Worm (Caenorhabditis elegans) whole organism, mixed stage, embryonic: ENCODE measurements around the gene gst-26.
A peak's percentile ranks its signal among the peaks of the same experiment; 100 is the strongest.

Experiments used
- bed-3 ChIP-seq: fragments of 200-800 bp; sonication (Bioruptor generic); optimal IDR thresholded peaks from 3 replicates; lab custom pipeline; 2018; ENCODE audit warnings: mild to moderate bottlenecking, missing genetic modification characterization, moderate library complexity, missing compliant biosample characterization
- ceh-43 ChIP-seq: fragments of 200-800 bp; sonication (Bioruptor generic); optimal IDR thresholded peaks from 2 replicates; lab custom pipeline; 2018; ENCODE audit warnings: mild to moderate bottlenecking, missing genetic modification characterization, moderate library complexity, missing compliant biosample characterization
- ceh-83 ChIP-seq: fragments of 200-800 bp; sonication (Bioruptor generic); optimal IDR thresholded peaks from 2 replicates; lab custom pipeline; 2018; ENCODE audit warnings: mild to moderate bottlenecking, missing genetic modification characterization, missing compliant biosample characterization
- ces-1 ChIP-seq: fragments of 150-350 bp; optimal IDR thresholded peaks from 2 replicates; lab custom pipeline; 2014; ENCODE audit warnings: missing biosample characterization, missing genetic modification reagents, missing genetic modification characterization
- elt-3 ChIP-seq: fragments of 150-350 bp; optimal IDR thresholded peaks from 2 replicates; lab custom pipeline; 2014; ENCODE audit warnings: missing biosample characterization, missing genetic modification characterization
- lin-13 ChIP-seq: fragments of 150-350 bp; optimal IDR thresholded peaks from 2 replicates; lab custom pipeline; 2014; ENCODE audit warnings: missing biosample characterization, missing genetic modification characterization
- lsy-2 ChIP-seq: fragments of 150-350 bp; optimal IDR thresholded peaks from 2 replicates; lab custom pipeline; 2014; ENCODE audit warnings: missing biosample characterization, missing genetic modification characterization
- mep-1 ChIP-seq: fragments of 150-350 bp; optimal IDR thresholded peaks from 2 replicates; lab custom pipeline; 2017; ENCODE audit warnings: missing biosample characterization, missing genetic modification reagents, missing genetic modification characterization, inconsistent platforms
- mls-2 ChIP-seq: sonication (generic microtip); optimal IDR thresholded peaks from 2 replicates; lab custom pipeline; 2016; ENCODE audit warnings: mild to moderate bottlenecking, missing genetic modification characterization, moderate library complexity, missing compliant biosample characterization
- nhr-237 ChIP-seq: fragments of 150-350 bp; optimal IDR thresholded peaks from 2 replicates; lab custom pipeline; 2014; ENCODE audit warnings: missing biosample characterization, missing genetic modification characterization
- pha-4 ChIP-seq: fragments of 150-350 bp; optimal IDR thresholded peaks from 2 replicates; lab custom pipeline; 2018; ENCODE audit warnings: missing biosample characterization, missing genetic modification reagents, missing genetic modification characterization
- snpc-4 ChIP-seq: fragments of 150-350 bp; optimal IDR thresholded peaks from 2 replicates; lab custom pipeline; 2014; ENCODE audit warnings: missing biosample characterization, missing genetic modification characterization
- sptf-1 ChIP-seq: sonication (generic microtip); optimal IDR thresholded peaks from 2 replicates; lab custom pipeline; 2017; ENCODE audit warnings: mild to moderate bottlenecking, missing genetic modification characterization, moderate library complexity, missing compliant biosample characterization

gst-26 gene

DNA sequence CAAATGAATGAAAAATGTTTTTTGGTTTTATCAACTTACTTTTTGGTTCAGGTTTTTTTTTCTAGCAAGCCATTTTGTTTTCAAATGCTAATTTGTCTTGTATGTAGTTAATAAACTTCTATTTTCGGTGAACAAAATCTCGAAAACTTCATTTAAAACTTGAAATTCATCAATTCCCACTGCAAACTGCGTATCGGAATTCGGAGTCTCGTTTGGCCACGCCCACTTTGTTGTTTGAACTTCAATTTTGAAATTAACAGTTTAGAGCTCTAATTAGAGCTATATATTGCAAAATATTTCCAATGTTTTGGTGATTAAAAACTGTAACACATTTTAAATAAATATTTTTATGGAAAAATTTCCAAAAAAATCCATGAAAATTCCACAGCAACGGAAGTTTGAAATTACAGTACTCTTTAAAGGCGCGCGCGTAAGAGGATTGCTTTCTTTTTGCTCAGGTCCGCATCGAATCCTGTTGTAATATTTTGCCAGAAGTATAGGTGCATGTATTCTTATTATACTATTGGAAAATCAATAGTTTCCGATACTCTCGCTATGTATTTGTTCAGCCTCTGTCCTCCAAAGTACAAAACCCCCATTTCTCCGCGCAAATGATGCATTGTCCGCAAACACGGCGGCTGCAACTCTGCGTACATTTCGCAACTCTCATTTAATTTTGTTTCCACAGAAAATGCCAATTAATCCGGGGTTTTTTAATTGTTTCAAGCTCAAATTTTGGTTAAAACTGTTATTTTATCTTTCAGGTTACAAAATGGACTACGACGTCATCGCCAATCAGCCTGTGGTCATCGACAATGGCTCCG lies 44.6 kb downstream of the gst-26 start, which contains the start of gene arp-1:
TSS of gene arp-1 (plus strand) at position 765 of the 824 bp plus-strand sequence.
- TF ChIP-seq nhr-237 (peak; percentile 42), mls-2 (tag; lab: Kevin White, UChicago) (peak; percentile 15), mep-1 (tag; lab: Kevin White, UChicago) (peak; percentile 59), bed-3 (GFP tag; lab: Kevin White, UChicago) (no peak), ceh-43 (GFP tag; lab: Kevin White, UChicago) (peak; percentile 47), ces-1 (GFP tag; lab: Kevin White, UChicago) (peak; percentile 80), sptf-1 (peak; percentile 16), lsy-2 (tag; lab: Kevin White, UChicago) (peak; percentile 21), snpc-4 (tag; lab: Kevin White, UChicago) (no peak), lin-13 (peak; percentile 19), ceh-83 (no peak), elt-3 (tag; lab: Kevin White, UChicago) (no peak), pha-4 (tag; lab: Kevin White, UChicago) (peak; percentile 59)
- TF ChIP-seq, all 35 proteins: peak for 9
